Worm (Caenorhabditis elegans) whole organism, L1 larva: ENCODE measurements around the gene spsb-2.

Experiments used
- C04F5.9 ChIP-seq: sonication (generic microtip); optimal IDR thresholded peaks from 2 replicates; lab custom pipeline; 2016; ENCODE audit warnings: missing genetic modification characterization, missing compliant biosample characterization
- C34B4.2 ChIP-seq: sonication (generic microtip); optimal IDR thresholded peaks from 2 replicates; lab custom pipeline; 2017; ENCODE audit warnings: mild to moderate bottlenecking, missing genetic modification characterization, missing compliant biosample characterization
- F16B12.6 ChIP-seq: fragments of 150-350 bp; optimal IDR thresholded peaks from 2 replicates; lab custom pipeline; 2014; ENCODE audit warnings: missing biosample characterization, missing genetic modification characterization
- aha-1 ChIP-seq: fragments of 150-350 bp; optimal IDR thresholded peaks from 2 replicates; lab custom pipeline; 2014; ENCODE audit warnings: missing biosample characterization, missing genetic modification characterization
- alr-1 ChIP-seq: fragments of 200-800 bp; sonication (Bioruptor generic); optimal IDR thresholded peaks from 2 replicates; lab custom pipeline; 2018; ENCODE audit warnings: borderline replicate concordance, mild to moderate bottlenecking, missing genetic modification characterization, missing compliant biosample characterization
- ama-1 ChIP-seq: fragments of 150-350 bp; optimal IDR thresholded peaks from 2 replicates; lab custom pipeline; 2014
- ceh-63 ChIP-seq: fragments of 200-800 bp; sonication (Bioruptor generic); optimal IDR thresholded peaks from 2 replicates; lab custom pipeline; 2018; ENCODE audit warnings: mild to moderate bottlenecking, missing genetic modification characterization, missing compliant biosample characterization
- ceh-8 ChIP-seq: fragments of 200-800 bp; sonication (Bioruptor generic); optimal IDR thresholded peaks from 2 replicates; lab custom pipeline; 2018; ENCODE audit warnings: mild to moderate bottlenecking, missing genetic modification characterization, moderate library complexity, missing compliant biosample characterization
- ceh-82 ChIP-seq, 3 experiments: fragments of 150-350 bp in 1 of 3; sonication (generic microtip) in 2 of 3; optimal IDR thresholded peaks; 2 replicates each; lab custom pipeline; 2014 to 2017; ENCODE audit warnings: missing biosample characterization in 3 of 3, missing genetic modification characterization in 3 of 3
- ceh-88 ChIP-seq: fragments of 200-800 bp; sonication (Bioruptor generic); IDR thresholded peaks from 2 replicates; pipeline ENCODE4 v1.3.6; 2022; ENCODE audit warnings: missing genetic modification characterization, missing compliant biosample characterization
- ceh-90 ChIP-seq: sonication (generic microtip); optimal IDR thresholded peaks from 2 replicates; lab custom pipeline; 2016; ENCODE audit warnings: missing genetic modification characterization, missing compliant biosample characterization
- ces-1 ChIP-seq: fragments of 150-350 bp; optimal IDR thresholded peaks from 2 replicates; lab custom pipeline; 2014; ENCODE audit warnings: missing biosample characterization, missing genetic modification reagents, missing genetic modification characterization
- dpl-1 ChIP-seq, 3 experiments: fragments of 150-350 bp in 2 of 3; sonication (generic microtip) in 1 of 3; optimal IDR thresholded peaks; 2 replicates each; lab custom pipeline; 2014 to 2017; ENCODE audit warnings: missing biosample characterization in 3 of 3, missing genetic modification characterization in 3 of 3, missing genetic modification reagents in 3 of 3
- dsc-1 ChIP-seq: sonication (generic microtip); optimal IDR thresholded peaks from 2 replicates; lab custom pipeline; 2016; ENCODE audit warnings: mild to moderate bottlenecking, missing genetic modification characterization, missing compliant biosample characterization
- efl-1 ChIP-seq, 4 experiments: fragments of 150-350 bp; optimal IDR thresholded peaks in 3 of 4; peaks in 1 of 4; 1 replicate in 1 of 4; 2 replicates in 3 of 4; lab custom pipeline; 2014; ENCODE audit warnings: missing biosample characterization in 2 of 4, missing genetic modification characterization in 2 of 4, missing genetic modification reagents in 2 of 4
- egl-27 ChIP-seq, 2 experiments: fragments of 150-350 bp in 1 of 2; sonication (generic microtip); optimal IDR thresholded peaks; 3 replicates each; lab custom pipeline; 2017 to 2018; ENCODE audit warnings: missing biosample characterization in 2 of 2, missing genetic modification characterization in 2 of 2, missing genetic modification reagents in 2 of 2
- elt-2 ChIP-seq: sonication (generic microtip); optimal IDR thresholded peaks from 2 replicates; lab custom pipeline; 2016; ENCODE audit warnings: missing genetic modification characterization, mild to moderate bottlenecking, inconsistent platforms, missing compliant biosample characterization, missing genetic modification reagents
- fkh-10 ChIP-seq: sonication (generic microtip); optimal IDR thresholded peaks from 2 replicates; lab custom pipeline; 2017; ENCODE audit warnings: missing biosample characterization, missing genetic modification reagents, missing genetic modification characterization
- fkh-4 ChIP-seq: sonication (generic microtip); optimal IDR thresholded peaks from 2 replicates; lab custom pipeline; 2016; ENCODE audit warnings: missing compliant biosample characterization, missing genetic modification characterization, borderline replicate concordance
- fkh-8 ChIP-seq: sonication (generic microtip); optimal IDR thresholded peaks from 2 replicates; lab custom pipeline; 2016; ENCODE audit warnings: mild to moderate bottlenecking, missing genetic modification characterization, missing compliant biosample characterization
- fos-1 ChIP-seq: fragments of 150-350 bp; optimal IDR thresholded peaks from 2 replicates; lab custom pipeline; 2014; ENCODE audit warnings: missing biosample characterization, missing genetic modification characterization
- hlh-17 ChIP-seq: fragments of 200-800 bp; sonication (Bioruptor generic); optimal IDR thresholded peaks from 2 replicates; lab custom pipeline; 2018; ENCODE audit warnings: missing genetic modification characterization, mild to moderate bottlenecking, missing compliant biosample characterization, moderate library complexity, borderline replicate concordance
- hpl-2 ChIP-seq: fragments of 150-350 bp; optimal IDR thresholded peaks from 2 replicates; lab custom pipeline; 2014; ENCODE audit warnings: missing biosample characterization, missing genetic modification reagents, missing genetic modification characterization
- irx-1 ChIP-seq: sonication (generic microtip); optimal IDR thresholded peaks from 2 replicates; lab custom pipeline; 2016; ENCODE audit warnings: missing genetic modification characterization, missing compliant biosample characterization
- jun-1 ChIP-seq: fragments of 150-350 bp; optimal IDR thresholded peaks from 2 replicates; lab custom pipeline; 2014; ENCODE audit warnings: missing biosample characterization, missing genetic modification reagents, missing genetic modification characterization
- lin-13 ChIP-seq: fragments of 150-350 bp; optimal IDR thresholded peaks from 2 replicates; lab custom pipeline; 2014; ENCODE audit warnings: missing biosample characterization, missing genetic modification reagents, missing genetic modification characterization
- lin-14 ChIP-seq: fragments of 200-800 bp; sonication (Bioruptor generic); optimal IDR thresholded peaks from 2 replicates; lab custom pipeline; 2018; ENCODE audit warnings: mild to moderate bottlenecking, missing genetic modification characterization, moderate library complexity, missing compliant biosample characterization
- lsy-2 ChIP-seq, 2 experiments: fragments of 150-350 bp; optimal IDR thresholded peaks; 2 replicates each; lab custom pipeline; 2014; ENCODE audit warnings: missing biosample characterization in 2 of 2, missing genetic modification characterization in 2 of 2
- mdl-1 ChIP-seq, 2 experiments: fragments of 150-350 bp; optimal IDR thresholded peaks; 2 replicates each; lab custom pipeline; 2014 to 2017; ENCODE audit warnings: missing biosample characterization in 2 of 2, missing genetic modification characterization in 2 of 2, inconsistent platforms in 1 of 2
- nhr-11 ChIP-seq: fragments of 150-350 bp; optimal IDR thresholded peaks from 2 replicates; lab custom pipeline; 2014; ENCODE audit warnings: missing biosample characterization, missing genetic modification characterization
- nhr-12 ChIP-seq: sonication (generic microtip); optimal IDR thresholded peaks from 2 replicates; lab custom pipeline; 2017; ENCODE audit warnings: missing biosample characterization, missing genetic modification characterization
- nhr-19 ChIP-seq: fragments of 200-800 bp; sonication (Bioruptor generic); conservative IDR thresholded peaks from 2 replicates; pipeline ENCODE4 v1.3.6; 2022; ENCODE audit warnings: missing genetic modification characterization, missing compliant biosample characterization
- nhr-20 ChIP-seq: sonication (generic microtip); optimal IDR thresholded peaks from 2 replicates; lab custom pipeline; 2016; ENCODE audit warnings: mild to moderate bottlenecking, missing genetic modification characterization, missing compliant biosample characterization
- nhr-28 ChIP-seq: fragments of 150-350 bp; optimal IDR thresholded peaks from 2 replicates; lab custom pipeline; 2014; ENCODE audit warnings: missing biosample characterization, missing genetic modification characterization
- nhr-47 ChIP-seq: sonication (generic microtip); optimal IDR thresholded peaks from 2 replicates; lab custom pipeline; 2016; ENCODE audit warnings: mild to moderate bottlenecking, missing genetic modification characterization, moderate library complexity, missing compliant biosample characterization
- nhr-90 ChIP-seq: sonication (generic microtip); optimal IDR thresholded peaks from 2 replicates; lab custom pipeline; 2016; ENCODE audit warnings: mild to moderate bottlenecking, missing genetic modification characterization, missing compliant biosample characterization; ENCODE audit not compliant: poor library complexity
- pqm-1 ChIP-seq: sonication (generic microtip); optimal IDR thresholded peaks from 3 replicates; lab custom pipeline; 2017; ENCODE audit warnings: missing biosample characterization, missing genetic modification characterization
- rnt-1 ChIP-seq: sonication (generic microtip); optimal IDR thresholded peaks from 2 replicates; lab custom pipeline; 2016; ENCODE audit warnings: mild to moderate bottlenecking, missing genetic modification characterization, moderate library complexity, missing compliant biosample characterization
- skn-1 ChIP-seq: fragments of 150-350 bp; optimal IDR thresholded peaks from 2 replicates; lab custom pipeline; 2014; ENCODE audit warnings: missing biosample characterization, missing genetic modification characterization
- snu-23 ChIP-seq: sonication (generic microtip); optimal IDR thresholded peaks from 2 replicates; lab custom pipeline; 2016; ENCODE audit warnings: missing genetic modification characterization, missing compliant biosample characterization
- sox-4 ChIP-seq: sonication (generic microtip); optimal IDR thresholded peaks from 2 replicates; lab custom pipeline; 2016; ENCODE audit warnings: missing genetic modification characterization, missing compliant biosample characterization
- sptf-1 ChIP-seq: fragments of 150-350 bp; optimal IDR thresholded peaks from 2 replicates; lab custom pipeline; 2014; ENCODE audit warnings: missing biosample characterization, missing genetic modification characterization
- sup-37 ChIP-seq: fragments of 200-800 bp; sonication (Bioruptor generic); optimal IDR thresholded peaks from 2 replicates; lab custom pipeline; 2018; ENCODE audit warnings: mild to moderate bottlenecking, missing genetic modification characterization, missing compliant biosample characterization
- swsn-7 ChIP-seq: sonication (generic microtip); optimal IDR thresholded peaks from 2 replicates; lab custom pipeline; 2016; ENCODE audit warnings: missing genetic modification characterization, missing compliant biosample characterization
- tbx-2 ChIP-seq: sonication (generic microtip); optimal IDR thresholded peaks from 2 replicates; lab custom pipeline; 2016; ENCODE audit warnings: missing genetic modification characterization, missing compliant biosample characterization
- tlp-1 ChIP-seq: fragments of 150-350 bp; optimal IDR thresholded peaks from 2 replicates; lab custom pipeline; 2014; ENCODE audit warnings: missing biosample characterization, missing genetic modification characterization
- unc-130 ChIP-seq: fragments of 150-350 bp; optimal IDR thresholded peaks from 2 replicates; lab custom pipeline; 2017; ENCODE audit warnings: missing biosample characterization, missing genetic modification characterization, inconsistent platforms
- unc-62 ChIP-seq: fragments of 150-350 bp; optimal IDR thresholded peaks from 2 replicates; lab custom pipeline; 2014; ENCODE audit warnings: missing biosample characterization, missing genetic modification reagents, missing genetic modification characterization
- unc-86 ChIP-seq: sonication (generic microtip); optimal IDR thresholded peaks from 2 replicates; lab custom pipeline; 2016; ENCODE audit warnings: missing genetic modification characterization, missing compliant biosample characterization
- vab-15 ChIP-seq: sonication (generic microtip); optimal IDR thresholded peaks from 2 replicates; lab custom pipeline; 2017; ENCODE audit warnings: missing genotype, mild to moderate bottlenecking, missing genetic modification characterization, missing compliant biosample characterization
- xbp-1 ChIP-seq: sonication (generic microtip); optimal IDR thresholded peaks from 2 replicates; lab custom pipeline; 2016; ENCODE audit warnings: missing genetic modification characterization, missing compliant biosample characterization
- zag-1 ChIP-seq: fragments of 150-350 bp; optimal IDR thresholded peaks from 2 replicates; lab custom pipeline; 2014; ENCODE audit warnings: missing biosample characterization, missing genetic modification characterization
- zip-4 ChIP-seq: fragments of 200-800 bp; sonication (Bioruptor generic); optimal IDR thresholded peaks from 2 replicates; lab custom pipeline; 2018; ENCODE audit warnings: mild to moderate bottlenecking, missing genetic modification characterization, moderate library complexity, missing compliant biosample characterization
- ztf-4 ChIP-seq: fragments of 150-350 bp; optimal IDR thresholded peaks from 2 replicates; lab custom pipeline; 2014; ENCODE audit warnings: missing biosample characterization, missing genetic modification characterization

spsb-2 gene

DNA sequence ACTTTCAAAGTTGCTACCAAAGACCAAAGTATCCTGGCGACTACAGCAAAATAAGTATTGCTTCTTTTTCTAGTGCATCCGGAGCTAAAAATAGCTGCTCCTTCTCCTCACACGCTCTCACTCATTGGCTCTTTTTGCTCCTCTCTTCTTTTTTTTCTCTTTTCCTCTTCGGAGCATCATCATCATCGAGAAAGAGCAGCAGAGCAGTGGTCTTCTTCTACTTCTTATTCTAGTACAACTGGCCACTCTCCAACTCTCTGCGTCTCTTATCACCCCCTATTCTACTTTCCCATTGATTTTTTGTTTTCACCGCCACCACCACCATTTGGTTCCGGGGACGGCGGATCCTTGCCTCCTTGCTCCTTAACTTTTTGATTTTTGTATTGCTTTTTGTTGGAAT lies 28.5 kb downstream of the spsb-2 start (continued):
- TF ChIP-seq xbp-1 (no peak), nhr-19 (GFP tag; lab: Robert Waterston, UW) (no peak), sptf-1 (no peak), fkh-8 (tag; lab: Kevin White, UChicago) (peak; percentile 36), efl-1 (optimal IDR thresholded peaks at IDR 0.05; lab: Kevin White, UChicago) (peak; percentile 10 to 23), efl-1 (GFP tag; optimal IDR thresholded peaks at IDR 0.05 in 1 of 2; lab: Kevin White, UChicago) (peak; percentile 15 to 89), hlh-17 (GFP tag; lab: Kevin White, UChicago) (no peak), sup-37 (GFP tag; lab: Kevin White, UChicago) (no peak), rnt-1 (tag; lab: Kevin White, UChicago) (peak; percentile 46), elt-2 (tag; lab: Kevin White, UChicago) (no peak), C34B4.2 (tag; lab: Kevin White, UChicago) (no peak), nhr-28 (tag; lab: Kevin White, UChicago) (no peak), zip-4 (no peak), zag-1 (tag; lab: Kevin White, UChicago) (peak; percentile 10), irx-1 (tag; lab: Kevin White, UChicago) (no peak), ceh-8 (no peak), nhr-47 (tag; lab: Kevin White, UChicago) (peak; percentile 45), mdl-1 (tag; optimal IDR thresholded peaks at IDR 0.05; lab: Kevin White, UChicago) (no peak), ama-1 (lab: Kevin White, UChicago) (no peak), ceh-63 (GFP tag; lab: Kevin White, UChicago) (no peak), lin-13 (GFP tag; lab: Kevin White, UChicago) (no peak), egl-27 (tag; optimal IDR thresholded peaks at IDR 0.05; lab: Kevin White, UChicago) (no peak), pqm-1 (no peak), nhr-12 (no peak), jun-1 (tag; lab: Kevin White, UChicago) (no peak), nhr-20 (no peak), unc-86 (no peak), ceh-88 (GFP tag; lab: Robert Waterston, UW) (no peak), ceh-82 (tag; optimal IDR thresholded peaks at IDR 0.05; lab: Kevin White, UChicago) (peak in 1 of 3 experiments; percentile 12), snu-23 (GFP tag; lab: Kevin White, UChicago) (peak; percentile 25), hpl-2 (GFP tag; lab: Kevin White, UChicago) (no peak), nhr-90 (tag; lab: Kevin White, UChicago) (no peak), dpl-1 (GFP tag; optimal IDR thresholded peaks at IDR 0.05; lab: Kevin White, UChicago) (peak in 1 of 3 experiments; percentile 5), lin-14 (GFP tag; lab: Kevin White, UChicago) (peak; percentile 80), alr-1 (tag; lab: Kevin White, UChicago) (no peak), vab-15 (tag; lab: Kevin White, UChicago) (no peak), C04F5.9 (tag; lab: Kevin White, UChicago) (no peak), ceh-90 (tag; lab: Kevin White, UChicago) (no peak), ces-1 (GFP tag; lab: Kevin White, UChicago) (no peak), sox-4 (tag; lab: Kevin White, UChicago) (no peak), swsn-7 (no peak), skn-1 (tag; lab: Kevin White, UChicago) (no peak), ztf-4 (tag; lab: Kevin White, UChicago) (no peak), unc-62 (GFP tag; lab: Kevin White, UChicago) (no peak), lsy-2 (tag; optimal IDR thresholded peaks at IDR 0.05; lab: Kevin White, UChicago) (peak; percentile 4 to 42), fkh-4 (tag; lab: Kevin White, UChicago) (no peak), nhr-11 (tag; lab: Kevin White, UChicago) (no peak), unc-130 (tag; lab: Kevin White, UChicago) (no peak), fkh-10 (GFP tag; lab: Kevin White, UChicago) (peak; percentile 41), F16B12.6 (tag; lab: Kevin White, UChicago) (no peak), fos-1 (tag; lab: Kevin White, UChicago) (peak; percentile 1), aha-1 (no peak), tlp-1 (no peak), tbx-2 (tag; lab: Kevin White, UChicago) (peak; percentile 10), dsc-1 (peak; percentile 18)
